Fruit fly (Drosophila melanogaster): ENCODE measurements around the gene Ype.
A peak's percentile ranks its signal among the peaks of the same experiment; 100 is the strongest.

Ype gene

DNA sequence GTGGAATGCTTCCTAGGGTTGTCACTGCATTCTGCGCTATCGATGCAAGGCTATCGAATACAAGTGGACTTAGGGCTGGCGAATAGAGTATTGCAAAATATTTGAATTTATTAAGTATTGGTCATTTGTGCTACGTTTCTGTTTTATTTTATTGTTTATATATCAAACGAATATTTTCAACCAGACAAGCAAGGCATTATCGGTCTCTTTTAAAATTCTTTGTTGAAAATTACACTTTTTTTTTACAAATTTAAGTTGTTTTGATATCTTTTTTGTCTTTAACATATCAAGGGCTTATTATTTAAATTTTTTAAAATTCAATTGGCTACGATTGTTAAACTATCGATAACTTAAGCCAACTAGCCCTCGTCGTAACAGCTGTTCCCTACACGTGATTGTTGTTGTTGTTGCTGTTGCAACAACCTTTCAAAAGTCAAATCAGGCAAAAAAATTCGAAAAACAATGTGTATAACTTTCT is at the start of gene Ype, which contains the start of gene CG1662:
Gene Ype, minus strand, starts transcription at position 45 of the 478 bp plus-strand sequence.
Gene CG1662, plus strand, starts transcription at position 191 of the 478 bp plus-strand sequence.
- TF ChIP-seq Rel (GFP tag; optimal IDR thresholded peaks at IDR 0.05) (no peak), Rel (tag; optimal IDR thresholded peaks at IDR 0.05) (no peak), CG32264 (GFP tag; optimal IDR thresholded peaks at IDR 0.05) (no peak), OdsH (GFP tag; optimal IDR thresholded peaks at IDR 0.05) (peak; percentile 69), brk (GFP tag; optimal IDR thresholded peaks at IDR 0.05) (peak; percentile 61), Jra (GFP tag; optimal IDR thresholded peaks at IDR 0.05) (peak; percentile 65), foxo (GFP tag; optimal IDR thresholded peaks at IDR 0.05) (peak in 1 of 2 experiments; percentile 84), sage (GFP tag; optimal IDR thresholded peaks at IDR 0.05) (peak; percentile 1), woc (GFP tag; optimal IDR thresholded peaks at IDR 0.05) (peak; percentile 87), Hr83 (GFP tag; optimal IDR thresholded peaks at IDR 0.05; ENCODE audit: poor library complexity, severe bottlenecking) (no peak), usp (GFP tag; optimal IDR thresholded peaks at IDR 0.05) (no peak), CG9705 (GFP tag; optimal IDR thresholded peaks at IDR 0.05) (peak; percentile 76), tai (GFP tag; optimal IDR thresholded peaks at IDR 0.05) (peak; percentile 80), Myc (optimal IDR thresholded peaks at IDR 0.05) (peak; percentile 34), h (GFP tag; optimal IDR thresholded peaks at IDR 0.05) (peak; percentile 78), dsf (GFP tag; optimal IDR thresholded peaks at IDR 0.05; ENCODE audit: borderline replicate concordance) (peak; percentile 6), ey (GFP tag; optimal IDR thresholded peaks at IDR 0.05) (peak; percentile 74), jim (GFP tag; optimal IDR thresholded peaks at IDR 0.05) (peak; percentile 3), Mio (GFP tag; optimal IDR thresholded peaks at IDR 0.05) (no peak), Hnf4 (GFP tag; optimal IDR thresholded peaks at IDR 0.05) (peak; percentile 78), N (GFP tag; optimal IDR thresholded peaks at IDR 0.05) (no peak), pan (optimal IDR thresholded peaks at IDR 0.05) (no peak), Vsx2 (GFP tag; optimal IDR thresholded peaks at IDR 0.05; ENCODE audit: partially characterized antibody) (no peak), dl (GFP tag; optimal IDR thresholded peaks at IDR 0.05; ENCODE audit: insufficient read depth in 1 of 2, partially characterized antibody in 2 of 2) (no peak), psq (GFP tag; optimal IDR thresholded peaks at IDR 0.05) (peak; percentile 62), Dfd (GFP tag; optimal IDR thresholded peaks at IDR 0.05) (no peak), Sp1 (GFP tag; optimal IDR thresholded peaks at IDR 0.05) (peak; percentile 84), Abd-B (GFP tag; optimal IDR thresholded peaks at IDR 0.05) (no peak), GATAd (GFP tag; optimal IDR thresholded peaks at IDR 0.05) (peak; percentile 28), Dif (GFP tag; optimal IDR thresholded peaks at IDR 0.05; ENCODE audit: partially characterized antibody) (no peak), fru (GFP tag; optimal IDR thresholded peaks at IDR 0.05) (peak; percentile 76), lola (GFP tag; optimal IDR thresholded peaks at IDR 0.05) (no peak), dmrt93B (GFP tag; optimal IDR thresholded peaks at IDR 0.05) (peak; percentile 77), Hr78 (GFP tag; optimal IDR thresholded peaks at IDR 0.05) (no peak), CrebA (GFP tag; optimal IDR thresholded peaks at IDR 0.05; ENCODE audit: borderline replicate concordance) (no peak), rgr (GFP tag; optimal IDR thresholded peaks at IDR 0.05) (peak; percentile 73), br (GFP tag; optimal IDR thresholded peaks at IDR 0.05) (peak; percentile 61), HLH106 (tag; optimal IDR thresholded peaks at IDR 0.05) (peak; percentile 86), sv (GFP tag; optimal IDR thresholded peaks at IDR 0.05) (peak; percentile 74)

DNA sequence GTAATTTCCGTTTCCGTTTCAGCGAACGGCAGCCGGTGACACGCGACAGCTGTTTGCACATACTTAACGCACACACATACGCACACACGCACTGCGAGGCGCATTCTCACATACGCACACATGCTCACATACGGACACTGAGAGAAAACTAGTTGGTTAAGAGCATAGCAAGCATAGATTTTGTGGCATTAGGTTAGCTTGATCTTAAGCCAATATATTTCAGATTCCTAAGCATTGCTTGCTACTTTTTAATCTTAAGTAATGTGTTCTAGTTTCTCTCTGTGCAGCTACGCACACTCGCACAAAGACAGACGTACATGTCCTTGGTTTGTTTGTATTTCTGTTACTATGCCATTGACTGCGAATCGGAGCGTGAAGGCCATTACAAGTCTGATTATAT is 46.8 kb upstream of the Ype start:
- no peak for TF ChIP-seq HLH106 (tag; optimal IDR thresholded peaks at IDR 0.05)
- no peak for TF ChIP-seq dmrt93B (GFP tag; optimal IDR thresholded peaks at IDR 0.05)

DNA sequence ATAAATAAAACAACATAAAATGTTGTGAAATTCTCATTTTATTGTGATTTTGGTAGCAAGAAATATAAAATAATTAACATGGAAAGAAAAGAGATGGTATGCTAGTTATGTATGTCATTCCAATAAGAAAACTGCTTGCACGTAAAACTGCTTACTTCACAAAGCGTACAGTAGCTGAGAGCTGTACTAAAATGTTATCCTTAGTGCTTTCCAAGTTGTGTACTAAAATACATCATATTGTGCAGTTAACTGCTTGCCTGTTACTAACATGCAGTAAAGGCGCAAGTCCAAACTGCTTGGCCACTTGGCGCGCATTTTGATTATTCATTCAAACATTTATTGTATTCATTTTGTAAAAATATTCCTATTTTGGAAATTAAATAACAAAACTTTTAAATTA is 33.8 kb upstream of the Ype start:
- TF ChIP-seq pan (optimal IDR thresholded peaks at IDR 0.05) (no peak), dsf (GFP tag; optimal IDR thresholded peaks at IDR 0.05; ENCODE audit: borderline replicate concordance) (no peak), Myc (optimal IDR thresholded peaks at IDR 0.05) (peak; percentile 73), N (GFP tag; optimal IDR thresholded peaks at IDR 0.05) (peak; percentile 66), Dif (GFP tag; optimal IDR thresholded peaks at IDR 0.05; ENCODE audit: partially characterized antibody) (no peak)
